Fruit fly (Drosophila melanogaster): ENCODE data around the gene RpL26.

The RpL26 gene

dm6 chr3L:18869035-18869826 lies 29.4 kb upstream of the RpL26 start, which contains the start of gene Grx1 (continued):
- TF ChIP-seq CG13894 (tag; optimal IDR thresholded peaks at IDR 0.05) (peak; percentile 35), CG5245 (GFP tag; optimal IDR thresholded peaks at IDR 0.05) (no peak), cwo (GFP tag; optimal IDR thresholded peaks at IDR 0.05) (peak; percentile 14), CG12104 (GFP tag; optimal IDR thresholded peaks at IDR 0.05) (no peak), Lhr (GFP tag; optimal IDR thresholded peaks at IDR 0.05) (peak; percentile 15), exex (tag; optimal IDR thresholded peaks at IDR 0.05) (peak; percentile 58), dmrt11E (tag; optimal IDR thresholded peaks at IDR 0.05) (peak; percentile 53), phol (tag; optimal IDR thresholded peaks at IDR 0.05) (peak; percentile 50), pnt (GFP tag; optimal IDR thresholded peaks at IDR 0.05) (no peak), CG8281 (tag; optimal IDR thresholded peaks at IDR 0.05) (no peak), hkb (optimal IDR thresholded peaks at IDR 0.05) (no peak), hkb (GFP tag; IDR thresholded peaks at IDR 0.05) (peak; percentile 53; the same call in 1 of the 2 replicates), sens-2 (GFP tag; IDR thresholded peaks at IDR 0.05) (no peak), odd (GFP tag; optimal IDR thresholded peaks at IDR 0.05) (peak; percentile 33), ken (GFP tag; IDR thresholded peaks at IDR 0.05) (0 out of 3 replicates have a peak, but pooled peaks have one; percentile 37), CG1233 (GFP tag; optimal IDR thresholded peaks at IDR 0.05) (peak; percentile 38), ac (GFP tag; optimal IDR thresholded peaks at IDR 0.05) (no peak), sqz (GFP tag; optimal IDR thresholded peaks at IDR 0.05) (peak; percentile 29), org-1 (GFP tag; optimal IDR thresholded peaks at IDR 0.05) (no peak), gcm (GFP tag; optimal IDR thresholded peaks at IDR 0.05) (peak; percentile 55), CG3281 (GFP tag; optimal IDR thresholded peaks at IDR 0.05) (peak; percentile 55), CG1024 (GFP tag; IDR thresholded peaks at IDR 0.05) (no peak), zfh1 (GFP tag; IDR thresholded peaks at IDR 0.05) (peak; percentile 59; the same call in 1 of the 3 replicates), lola (GFP tag; optimal IDR thresholded peaks at IDR 0.05) (peak in 1 of 3 experiments; percentile 57), CG18619 (GFP tag; optimal IDR thresholded peaks at IDR 0.05) (peak; percentile 38), jigr1 (GFP tag; IDR thresholded peaks at IDR 0.05) (no peak), CG11695 (GFP tag; IDR thresholded peaks at IDR 0.05) (no peak; the same call in 2 of the 3 replicates), run (tag; optimal IDR thresholded peaks at IDR 0.05) (no peak), Sox102F (GFP tag; optimal IDR thresholded peaks at IDR 0.05) (peak; percentile 54), Sry-δ (GFP tag; optimal IDR thresholded peaks at IDR 0.05) (peak; percentile 4), crol (GFP tag; IDR thresholded peaks at IDR 0.05) (peak; percentile 77), Nf-YA (GFP tag; IDR thresholded peaks at IDR 0.05) (no peak), hbn (GFP tag; IDR thresholded peaks at IDR 0.05; ENCODE audit: partially characterized antibody) (0 out of 2 replicates have a peak, but pooled peaks have one; percentile 14), pum (GFP tag; optimal IDR thresholded peaks at IDR 0.05) (peak; percentile 7), stc (GFP tag; IDR thresholded peaks at IDR 0.05) (no peak; the same call in 1 of the 2 replicates), schlank (tag; optimal IDR thresholded peaks at IDR 0.05) (no peak), aop (GFP tag; IDR thresholded peaks at IDR 0.05) (no peak), nerfin-1 (tag; optimal IDR thresholded peaks at IDR 0.05) (no peak), CG10267 (tag; optimal IDR thresholded peaks at IDR 0.05) (peak; percentile 62), cg (GFP tag; optimal IDR thresholded peaks at IDR 0.05) (no peak), vfl (GFP tag; optimal IDR thresholded peaks at IDR 0.05) (no peak), insv (GFP tag; optimal IDR thresholded peaks at IDR 0.05) (no peak), otp (GFP tag; IDR thresholded peaks at IDR 0.05) (no peak), CG31224 (GFP tag; IDR thresholded peaks at IDR 0.05) (no peak), CG15514 (GFP tag; optimal IDR thresholded peaks at IDR 0.05) (peak; percentile 46), Dfd (GFP tag; optimal IDR thresholded peaks at IDR 0.05) (no peak), abd-A (tag; optimal IDR thresholded peaks at IDR 0.05) (no peak), CG31441 (GFP tag; IDR thresholded peaks at IDR 0.05) (peak; percentile 61), CG10543 (GFP tag; optimal IDR thresholded peaks at IDR 0.05) (peak; percentile 66)
